Worm (Caenorhabditis elegans) whole organism, L1 larva: ENCODE results near the gene T02H6.9.

Experiments used
- Y116A8C.19 ChIP-seq: sonication (generic microtip); optimal IDR thresholded peaks from 2 replicates; lab custom pipeline; 2016; ENCODE audit warnings: missing compliant biosample characterization, missing genetic modification characterization, borderline replicate concordance
- ets-5 ChIP-seq: fragments of 200-800 bp; sonication (Bioruptor generic); IDR thresholded peaks from 2 replicates; pipeline ENCODE4 v1.3.6; 2022; ENCODE audit warnings: missing genetic modification characterization, missing compliant biosample characterization
- skn-1 ChIP-seq: fragments of 150-350 bp; optimal IDR thresholded peaks from 2 replicates; lab custom pipeline; 2014; ENCODE audit warnings: missing biosample characterization, missing genetic modification characterization
- unc-130 ChIP-seq: fragments of 150-350 bp; optimal IDR thresholded peaks from 2 replicates; lab custom pipeline; 2017; ENCODE audit warnings: missing biosample characterization, missing genetic modification characterization, inconsistent platforms
- unc-62 ChIP-seq: fragments of 150-350 bp; optimal IDR thresholded peaks from 2 replicates; lab custom pipeline; 2014; ENCODE audit warnings: missing biosample characterization, missing genetic modification reagents, missing genetic modification characterization
- vab-15 ChIP-seq: sonication (generic microtip); optimal IDR thresholded peaks from 2 replicates; lab custom pipeline; 2017; ENCODE audit warnings: missing genotype, mild to moderate bottlenecking, missing genetic modification characterization, missing compliant biosample characterization
- zip-4 ChIP-seq: fragments of 200-800 bp; sonication (Bioruptor generic); optimal IDR thresholded peaks from 2 replicates; lab custom pipeline; 2018; ENCODE audit warnings: mild to moderate bottlenecking, missing genetic modification characterization, moderate library complexity, missing compliant biosample characterization

- TF ChIP-seq unc-130 (tag; lab: Kevin White, UChicago) (no peak), ets-5 (GFP tag; lab: Robert Waterston, UW) (no peak), unc-62 (GFP tag; lab: Kevin White, UChicago) (no peak), skn-1 (tag; lab: Kevin White, UChicago) (no peak), zip-4 (GFP tag; lab: Kevin White, UChicago) (no peak), Y116A8C.19 (no peak), vab-15 (no peak)
Observed at ce11 chrII:684811-685210, 6.1 kb downstream of the T02H6.9 start, which contains the start of gene T02H6.5.
